Worm (Caenorhabditis elegans) whole organism, mixed stage, embryonic: Measurements from ENCODE around the gene ZC262.13.

ENCODE experiments used
- bed-3 ChIP-seq: fragments of 200-800 bp; sonication (Bioruptor generic); optimal IDR thresholded peaks from 3 replicates; lab custom pipeline; 2018; ENCODE audit warnings: mild to moderate bottlenecking, missing genetic modification characterization, moderate library complexity, missing compliant biosample characterization
- drap-1 ChIP-seq: fragments of 200-800 bp; sonication (Bioruptor generic); optimal IDR thresholded peaks from 3 replicates; lab custom pipeline; 2018; ENCODE audit warnings: mild to moderate bottlenecking, missing genetic modification characterization, missing compliant biosample characterization
- elt-1 ChIP-seq: sonication (generic microtip); optimal IDR thresholded peaks from 2 replicates; lab custom pipeline; 2017; ENCODE audit warnings: missing genetic modification characterization, mild to moderate bottlenecking, missing compliant biosample characterization, antibody characterized with exemption, moderate library complexity, borderline replicate concordance; ENCODE audit not compliant: insufficient read depth
- elt-3 ChIP-seq: fragments of 150-350 bp; optimal IDR thresholded peaks from 2 replicates; lab custom pipeline; 2014; ENCODE audit warnings: missing biosample characterization, missing genetic modification characterization
- ham-2 ChIP-seq: fragments of 200-800 bp; sonication (Bioruptor generic); optimal IDR thresholded peaks from 2 replicates; lab custom pipeline; 2018; ENCODE audit warnings: mild to moderate bottlenecking, missing genetic modification characterization, missing compliant biosample characterization
- pha-4 ChIP-seq: fragments of 150-350 bp; optimal IDR thresholded peaks from 2 replicates; lab custom pipeline; 2018; ENCODE audit warnings: missing biosample characterization, missing genetic modification reagents, missing genetic modification characterization
- ztf-11 ChIP-seq: fragments of 150-350 bp; optimal IDR thresholded peaks from 2 replicates; lab custom pipeline; 2014; ENCODE audit warnings: missing biosample characterization, missing genetic modification characterization

DNA sequence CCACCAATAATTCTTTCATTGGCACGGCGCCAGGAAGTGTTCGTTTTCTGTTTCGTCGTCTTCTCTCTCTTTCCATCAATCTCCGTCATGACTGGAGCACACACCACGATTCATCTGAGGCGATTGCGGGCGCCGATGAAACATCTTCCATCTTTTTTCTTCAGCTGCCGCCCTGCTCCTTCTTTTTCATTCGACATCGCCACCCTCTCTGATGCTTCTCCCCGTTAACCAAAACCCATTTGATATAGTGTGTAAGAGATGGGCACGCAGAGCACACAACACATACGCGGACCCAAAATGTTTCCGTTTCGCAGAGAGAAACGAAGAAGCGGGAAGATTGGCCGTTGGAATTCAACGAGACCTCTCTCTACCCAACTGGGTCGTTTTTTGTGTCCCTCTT lies 38.5 kb upstream of the ZC262.13 start:
- no peak for TF ChIP-seq pha-4 (tag; lab: Kevin White, UChicago)
- TF ChIP-seq drap-1 (GFP tag; lab: Kevin White, UChicago): no peak
- no peak for TF ChIP-seq elt-1 (tag; lab: Kevin White, UChicago)
- no peak for TF ChIP-seq ztf-11 (tag; lab: Kevin White, UChicago)
- no peak for TF ChIP-seq bed-3 (GFP tag; lab: Kevin White, UChicago)
- TF ChIP-seq ham-2: no peak
- TF ChIP-seq elt-3 (tag; lab: Kevin White, UChicago): no peak
